Fruit fly (Drosophila melanogaster): ENCODE results near the gene CG42853.
A peak's percentile ranks its signal among the peaks of the same experiment; 100 is the strongest.

The CG42853 gene

DNA sequence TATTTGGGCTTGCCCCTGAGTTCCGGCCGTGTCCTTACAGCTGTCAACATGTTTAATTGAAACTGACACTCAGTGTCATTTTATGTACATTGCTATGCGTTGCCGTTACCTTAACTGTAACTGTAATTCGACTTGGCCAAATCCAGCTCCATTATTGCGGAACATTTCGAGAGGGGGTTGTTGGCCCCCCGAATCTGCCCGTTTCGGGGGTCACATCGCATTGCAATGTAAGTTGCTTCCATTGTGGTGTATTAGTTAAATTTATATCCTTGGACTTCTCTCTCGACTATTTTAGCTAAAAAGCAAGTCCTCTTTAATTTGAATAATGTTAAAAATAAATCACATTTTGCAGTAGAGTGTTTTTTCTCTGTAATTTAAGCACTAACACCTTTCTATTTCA is 2.3 kb upstream of the CG42853 start:
- peak; percentile 38 for TF ChIP-seq Ets65A (GFP tag)
- 0 out of 3 replicates have a peak, but pooled peaks have one; percentile 20 for TF ChIP-seq Mrtf (GFP tag; IDR thresholded peaks at IDR 0.05)
- no peak for TF ChIP-seq CG14965 (GFP tag; optimal IDR thresholded peaks at IDR 0.05; ENCODE audit: borderline replicate concordance)

DNA sequence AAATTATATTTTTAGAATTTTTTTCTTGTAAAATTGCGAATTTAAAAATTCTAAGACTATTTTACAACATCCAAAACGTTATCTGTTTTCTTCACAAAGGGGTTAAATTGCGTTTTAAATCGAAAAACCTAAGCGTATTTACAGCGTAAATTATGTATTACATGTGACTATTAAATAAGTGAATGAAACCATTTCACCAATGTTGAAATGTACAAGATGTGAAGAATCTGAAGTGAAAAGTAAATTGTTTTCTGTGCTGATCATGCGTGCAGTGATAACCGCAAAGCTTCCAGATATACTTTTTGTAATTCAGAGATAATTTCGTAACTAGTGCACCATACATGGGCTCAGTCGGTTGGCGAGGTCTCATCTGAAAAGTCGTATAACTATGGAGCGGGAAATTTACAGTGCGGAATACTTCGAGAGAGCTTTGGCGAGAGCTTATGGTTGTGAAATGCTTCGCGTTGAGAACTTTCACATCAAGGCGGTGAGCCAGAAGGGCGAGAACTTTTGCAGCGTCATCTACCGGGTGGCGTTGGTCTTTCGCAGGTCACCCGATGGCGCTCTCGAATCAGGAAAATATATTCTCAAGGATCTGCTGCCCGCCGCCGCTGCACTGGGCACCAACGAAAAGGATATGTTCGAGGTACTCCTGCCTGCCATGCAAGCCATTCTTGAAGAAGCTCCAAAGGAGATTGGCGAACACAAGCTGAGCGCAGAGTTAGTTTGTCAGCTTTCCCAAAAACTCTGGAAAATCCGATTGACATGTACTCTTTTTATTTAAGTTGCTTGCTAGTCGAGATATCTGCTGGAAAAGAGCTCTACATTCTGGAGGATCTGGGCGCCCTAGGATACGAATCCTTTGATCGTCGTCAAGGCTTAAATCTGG is 7.5 kb downstream of the CG42853 start:
- TF ChIP-seq lov (optimal IDR thresholded peaks at IDR 0.05), result no peak
- peak; percentile 65; the same call in 1 of the 3 replicates for TF ChIP-seq lov (GFP tag; IDR thresholded peaks at IDR 0.05)
- no peak for TF ChIP-seq pnt (GFP tag; optimal IDR thresholded peaks at IDR 0.05)
- TF ChIP-seq Bteb2 (GFP tag; optimal IDR thresholded peaks at IDR 0.05), result no peak
- TF ChIP-seq CG30431 (GFP tag; optimal IDR thresholded peaks at IDR 0.05), result no peak
- TF ChIP-seq Meics (GFP tag; optimal IDR thresholded peaks at IDR 0.05), result peak; percentile 66
- TF ChIP-seq YL-1 (GFP tag; optimal IDR thresholded peaks at IDR 0.05), result no peak
- peak; percentile 37 for TF ChIP-seq Asciz (GFP tag; optimal IDR thresholded peaks at IDR 0.05)
- no peak for TF ChIP-seq CG10274 (GFP tag; optimal IDR thresholded peaks at IDR 0.05)
- TF ChIP-seq Adf1 (GFP tag; IDR thresholded peaks at IDR 0.05), result peak; percentile 24; the same call in 1 of the 2 replicates
- peak; percentile 30 for TF ChIP-seq luna (GFP tag; optimal IDR thresholded peaks at IDR 0.05)
- TF ChIP-seq sc (optimal IDR thresholded peaks at IDR 0.05), result no peak
- no peak for TF ChIP-seq sc (GFP tag; optimal IDR thresholded peaks at IDR 0.05)
- TF ChIP-seq CG10209 (GFP tag; optimal IDR thresholded peaks at IDR 0.05), result peak; percentile 57
- TF ChIP-seq Hsf (GFP tag; optimal IDR thresholded peaks at IDR 0.05), result peak; percentile 28
- TF ChIP-seq PHDP (tag; optimal IDR thresholded peaks at IDR 0.05), result peak; percentile 59
- peak; percentile 96 for TF ChIP-seq CTCF (GFP tag; optimal IDR thresholded peaks at IDR 0.05)
- peak; percentile 21 for TF ChIP-seq CG10654 (GFP tag; optimal IDR thresholded peaks at IDR 0.05)
- no peak for TF ChIP-seq ssp (GFP tag; IDR thresholded peaks at IDR 0.05)
- peak; percentile 38 for TF ChIP-seq zf30C (GFP tag; optimal IDR thresholded peaks at IDR 0.05)
- no peak for TF ChIP-seq D19B (GFP tag; optimal IDR thresholded peaks at IDR 0.05)
- TF ChIP-seq CG18262 (tag; optimal IDR thresholded peaks at IDR 0.05), result peak; percentile 70
- no peak for TF ChIP-seq bigmax (GFP tag; optimal IDR thresholded peaks at IDR 0.05)
- peak; percentile 0 for TF ChIP-seq maf-S (GFP tag; optimal IDR thresholded peaks at IDR 0.05)
- TF ChIP-seq ham (GFP tag; IDR thresholded peaks at IDR 0.05), result no peak
- TF ChIP-seq caup (GFP tag; optimal IDR thresholded peaks at IDR 0.05; ENCODE audit: severe bottlenecking), result peak; percentile 75
- no peak for TF ChIP-seq Elba2 (GFP tag; optimal IDR thresholded peaks at IDR 0.05)
- no peak; the same call in 2 of the 3 replicates for TF ChIP-seq so (GFP tag; IDR thresholded peaks at IDR 0.05)
- no peak for TF ChIP-seq CG3726 (GFP tag; IDR thresholded peaks at IDR 0.05)
- TF ChIP-seq gsb-n (tag; optimal IDR thresholded peaks at IDR 0.05), result peak; percentile 35
- peak; percentile 70 for TF ChIP-seq H15 (GFP tag; IDR thresholded peaks at IDR 0.05)
- TF ChIP-seq exex (tag; optimal IDR thresholded peaks at IDR 0.05), result peak; percentile 18
- no peak for TF ChIP-seq CG4424 (GFP tag; optimal IDR thresholded peaks at IDR 0.05)
- no peak for TF ChIP-seq CG2129 (GFP tag; IDR thresholded peaks at IDR 0.05; ENCODE audit: partially characterized antibody)
- TF ChIP-seq CrebB (tag; optimal IDR thresholded peaks at IDR 0.05), result no peak
- TF ChIP-seq CG42726 (GFP tag; IDR thresholded peaks at IDR 0.05; ENCODE audit: partially characterized antibody), result peak; percentile 47; the same call in 1 of the 2 replicates
- peak; percentile 76 for TF ChIP-seq Sox102F (GFP tag; optimal IDR thresholded peaks at IDR 0.05)
- TF ChIP-seq Dad (GFP tag; optimal IDR thresholded peaks at IDR 0.05), result no peak
- TF ChIP-seq pan (optimal IDR thresholded peaks at IDR 0.05), result no peak
- no peak for TF ChIP-seq pan (GFP tag; optimal IDR thresholded peaks at IDR 0.05 in 1 of 2, IDR thresholded peaks at IDR 0.05 in 1 of 2)
- no peak for TF ChIP-seq CG15601 (tag; optimal IDR thresholded peaks at IDR 0.05)
- TF ChIP-seq dmrt99B (tag; optimal IDR thresholded peaks at IDR 0.05), result peak; percentile 77
- no peak for TF ChIP-seq CG8281 (tag; optimal IDR thresholded peaks at IDR 0.05)
- no peak for TF ChIP-seq Tbp (GFP tag; optimal IDR thresholded peaks at IDR 0.05)
- peak; percentile 27 for TF ChIP-seq Antp (GFP tag; optimal IDR thresholded peaks at IDR 0.05)
- peak; percentile 33 for TF ChIP-seq Hr3 (GFP tag; optimal IDR thresholded peaks at IDR 0.05)

All from whole organism, embryonic.